Fruit fly (Drosophila melanogaster) S2 (cell line): ENCODE data around the gene CG12730.
A peak's percentile ranks its signal among the peaks of the same experiment; 100 is the strongest.

Experiments used
- CG8478 ChIP-seq: fragments of >200 bp; optimal IDR thresholded peaks from 2 replicates; lab custom pipeline; 2018
- CTCF ChIP-seq, 2 experiments: fragments of >200 bp; optimal IDR thresholded peaks; 2 replicates each; lab custom pipeline; 2018

Gene CG12730

dm6 chrX:5515903-5516658 is at the start of gene CG12730:
TSS of gene CG12730 (plus strand) at chrX:5516608.
- TF ChIP-seq CG8478 (lab: Kevin White, UChicago) (no peak), CTCF (optimal IDR thresholded peaks at IDR 0.05; lab: Kevin White, UChicago) (no peak)

DNA sequence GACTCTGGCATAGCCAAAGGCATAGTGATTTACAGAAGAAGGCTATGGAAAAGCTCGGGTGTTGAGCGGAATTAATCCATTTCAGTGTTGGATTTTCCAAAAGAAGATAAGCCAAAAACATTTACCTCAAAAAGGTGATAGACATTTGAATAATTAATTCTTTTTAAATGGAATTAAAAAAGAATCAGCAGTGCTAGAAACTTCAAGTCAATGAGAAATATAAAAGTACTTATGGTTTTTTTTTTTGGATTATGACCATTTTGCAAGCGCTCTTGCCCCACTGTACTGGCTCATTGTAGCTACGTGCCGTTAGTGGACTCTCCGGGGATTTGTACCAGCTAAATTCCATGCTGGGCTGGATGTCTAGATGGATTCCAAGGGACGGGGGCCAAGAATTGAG is 30.5 kb upstream of the CG12730 start:
- TF ChIP-seq CTCF (optimal IDR thresholded peaks at IDR 0.05; lab: Kevin White, UChicago) (no peak), CG8478 (lab: Kevin White, UChicago) (no peak)

dm6 chrX:5487381-5487780 is 29.0 kb upstream of the CG12730 start:
- TF ChIP-seq CG8478 (lab: Kevin White, UChicago) (no peak), CTCF (optimal IDR thresholded peaks at IDR 0.05; lab: Kevin White, UChicago) (no peak)

- TF ChIP-seq CG8478 (lab: Kevin White, UChicago) (no peak), CTCF (optimal IDR thresholded peaks at IDR 0.05; lab: Kevin White, UChicago) (no peak)
Observed at dm6 chrX:5495901-5496300, 20.5 kb upstream of the CG12730 start, which contains the start of gene frma. TSS of gene frma (minus strand) at chrX:5496052.

- no peak for TF ChIP-seq CG8478 (lab: Kevin White, UChicago)
- no peak for TF ChIP-seq CTCF (optimal IDR thresholded peaks at IDR 0.05; lab: Kevin White, UChicago)
Observed at dm6 chrX:5496727-5497126, 19.7 kb upstream of the CG12730 start.

- no peak for TF ChIP-seq CTCF (optimal IDR thresholded peaks at IDR 0.05; lab: Kevin White, UChicago)
- no peak for TF ChIP-seq CG8478 (lab: Kevin White, UChicago)
Observed at dm6 chrX:5501129-5501528, 15.3 kb upstream of the CG12730 start, which contains the start of the genes CG32762 and CG4151. TSS of gene CG32762 (minus strand) at chrX:5501229. TSS of gene CG4151 (plus strand) at chrX:5501476.

DNA sequence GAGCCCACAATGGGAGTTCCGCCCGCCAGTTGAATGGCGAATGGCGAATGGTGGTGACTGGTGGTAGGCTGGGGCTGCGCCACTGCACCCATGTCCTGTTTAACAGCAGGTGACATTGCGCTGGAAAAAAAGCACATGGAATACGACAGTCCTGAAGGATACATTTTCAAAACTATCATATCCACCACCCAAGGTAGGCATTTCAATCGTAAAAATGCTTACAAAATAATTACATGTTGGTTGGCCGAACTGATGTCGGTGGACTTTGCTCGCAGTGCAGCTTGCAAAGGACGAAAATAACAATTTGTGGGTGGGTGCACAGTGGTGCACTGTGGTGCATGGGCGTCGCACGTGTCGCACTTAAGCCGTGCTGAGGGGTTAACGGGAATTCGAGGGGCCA is 12.5 kb upstream of the CG12730 start:
- no peak for TF ChIP-seq CTCF (optimal IDR thresholded peaks at IDR 0.05; lab: Kevin White, UChicago)
- TF ChIP-seq CG8478 (lab: Kevin White, UChicago), result no peak

DNA sequence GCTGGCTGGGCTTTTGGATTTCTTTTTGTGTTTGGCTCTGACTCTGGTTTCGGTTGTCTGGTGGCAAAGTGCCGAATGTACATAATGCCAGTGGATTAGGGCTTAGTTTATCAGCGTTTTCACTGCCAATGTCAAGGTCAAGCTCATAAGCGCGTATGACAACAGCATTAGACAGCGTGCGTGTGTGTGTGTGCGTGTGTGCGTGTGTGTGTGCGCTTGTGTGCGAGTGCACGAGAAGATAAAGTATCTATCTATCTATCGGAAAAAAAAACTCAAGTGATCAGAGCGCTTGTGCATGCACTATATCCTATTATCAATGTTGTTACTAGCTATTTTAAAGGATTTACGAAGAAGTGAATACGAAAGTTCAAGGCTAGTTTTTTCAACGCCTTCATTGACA is 5.2 kb upstream of the CG12730 start:
- no peak for TF ChIP-seq CG8478 (lab: Kevin White, UChicago)
- no peak for TF ChIP-seq CTCF (optimal IDR thresholded peaks at IDR 0.05; lab: Kevin White, UChicago)

DNA sequence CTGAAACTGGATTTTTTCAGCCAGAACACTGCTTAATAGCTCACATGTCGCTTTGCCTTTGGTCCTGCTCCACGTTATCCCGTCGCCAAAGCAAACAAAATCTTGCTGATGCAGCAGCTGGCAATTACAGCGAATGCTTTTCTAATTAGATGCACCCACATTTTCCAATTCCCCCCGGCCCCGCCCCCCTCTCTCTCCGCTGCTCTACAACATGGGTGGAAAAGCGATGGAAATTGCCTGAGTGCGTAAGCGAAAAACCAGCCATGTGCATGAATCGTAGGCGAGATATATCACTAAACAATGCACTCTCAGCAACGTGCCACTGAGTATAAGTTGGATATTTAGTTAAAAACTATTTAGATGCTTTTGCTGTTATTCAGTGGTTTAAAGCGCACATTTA is 1.3 kb upstream of the CG12730 start:
- no peak for TF ChIP-seq CG8478 (lab: Kevin White, UChicago)
- TF ChIP-seq CTCF (optimal IDR thresholded peaks at IDR 0.05; lab: Kevin White, UChicago), result no peak

dm6 chrX:5516783-5517571 is 569 bp downstream of the CG12730 start:
- TF ChIP-seq CG8478 (lab: Kevin White, UChicago) (no peak), CTCF (optimal IDR thresholded peaks at IDR 0.05; lab: Kevin White, UChicago) (no peak)

dm6 chrX:5518196-5518595 is 1.8 kb downstream of the CG12730 start:
- TF ChIP-seq CTCF (optimal IDR thresholded peaks at IDR 0.05; lab: Kevin White, UChicago), result no peak
- TF ChIP-seq CG8478 (lab: Kevin White, UChicago), result no peak

dm6 chrX:5524240-5524881 is 8.0 kb downstream of the CG12730 start:
- TF ChIP-seq CTCF (optimal IDR thresholded peaks at IDR 0.05; lab: Kevin White, UChicago), result peak; percentile 98 to 100
- no peak for TF ChIP-seq CG8478 (lab: Kevin White, UChicago)

DNA sequence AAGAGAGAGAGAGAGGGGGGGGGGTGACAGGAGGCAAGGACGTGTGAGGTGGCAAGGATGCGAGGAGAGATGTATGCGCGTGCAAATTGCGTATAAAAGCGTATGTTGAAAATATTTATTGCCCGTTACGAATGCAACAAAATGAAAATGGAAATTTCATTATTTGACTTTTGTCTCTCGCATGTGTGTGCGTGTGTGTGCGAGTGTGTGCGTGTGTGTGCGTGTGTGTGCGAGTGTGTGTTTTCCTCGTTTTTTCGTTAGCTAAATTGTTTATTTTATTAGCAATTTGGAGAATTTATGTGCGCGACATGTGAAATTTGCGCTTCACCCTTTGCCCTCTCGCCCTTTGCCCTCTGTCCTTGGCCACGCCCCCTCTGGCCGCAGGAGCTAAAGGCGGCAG is 36.4 kb downstream of the CG12730 start:
- TF ChIP-seq CG8478 (lab: Kevin White, UChicago) (no peak), CTCF (optimal IDR thresholded peaks at IDR 0.05; lab: Kevin White, UChicago) (no peak)

- TF ChIP-seq CTCF (optimal IDR thresholded peaks at IDR 0.05; lab: Kevin White, UChicago), result no peak
- no peak for TF ChIP-seq CG8478 (lab: Kevin White, UChicago)
Observed at dm6 chrX:5553664-5554063, 37.3 kb downstream of the CG12730 start.

dm6 chrX:5558495-5558894 is 42.1 kb downstream of the CG12730 start:
- no peak for TF ChIP-seq CG8478 (lab: Kevin White, UChicago)
- TF ChIP-seq CTCF (optimal IDR thresholded peaks at IDR 0.05; lab: Kevin White, UChicago), result no peak
